Fruit fly (Drosophila melanogaster): ENCODE data around the gene CG14610.

CG14610 gene

dm6 chr3R:7127966-7128365 is 16.1 kb downstream of the CG14610 start, which contains the start of gene CG10068 (continued):
- TF ChIP-seq Taf1 (GFP tag; IDR thresholded peaks at IDR 0.05) (peak; percentile 67), Tbp (GFP tag; optimal IDR thresholded peaks at IDR 0.05) (no peak), NC2α (GFP tag; optimal IDR thresholded peaks at IDR 0.05) (peak; percentile 81), CG1529 (GFP tag; optimal IDR thresholded peaks at IDR 0.05) (peak; percentile 79), Awh (GFP tag; IDR thresholded peaks at IDR 0.05) (peak; percentile 94), ken (GFP tag; IDR thresholded peaks at IDR 0.05) (peak; percentile 95), al (GFP tag; IDR thresholded peaks at IDR 0.05) (no peak; the same call in 1 of the 2 replicates), zf30C (GFP tag; optimal IDR thresholded peaks at IDR 0.05) (peak; percentile 18), chinmo (GFP tag; IDR thresholded peaks at IDR 0.05; ENCODE audit: partially characterized antibody) (no peak), z (GFP tag; IDR thresholded peaks at IDR 0.05) (peak; percentile 66; the same call in 2 of the 3 replicates), CG6791 (GFP tag; IDR thresholded peaks at IDR 0.05; ENCODE audit: partially characterized antibody) (no peak), ase (GFP tag; IDR thresholded peaks at IDR 0.05) (peak; percentile 94), CG34422 (GFP tag; IDR thresholded peaks at IDR 0.05) (peak; percentile 94), CG2889 (GFP tag; IDR thresholded peaks at IDR 0.05) (peak; percentile 64; the same call in 2 of the 3 replicates), CG9797 (GFP tag; optimal IDR thresholded peaks at IDR 0.05) (peak; percentile 69), Asciz (GFP tag; optimal IDR thresholded peaks at IDR 0.05) (peak; percentile 84), hb (GFP tag; IDR thresholded peaks at IDR 0.05; ENCODE audit: partially characterized antibody) (no peak), phol (tag; optimal IDR thresholded peaks at IDR 0.05) (peak; percentile 91), CG3407 (GFP tag; optimal IDR thresholded peaks at IDR 0.05) (peak; percentile 79), CG15601 (tag; optimal IDR thresholded peaks at IDR 0.05) (peak; percentile 88), az2 (GFP tag; optimal IDR thresholded peaks at IDR 0.05) (peak; percentile 89), CG18764 (GFP tag; optimal IDR thresholded peaks at IDR 0.05) (peak; percentile 84), Camta (GFP tag; optimal IDR thresholded peaks at IDR 0.05) (peak; percentile 83), mirr (GFP tag; optimal IDR thresholded peaks at IDR 0.05) (peak; percentile 60), sima (GFP tag; optimal IDR thresholded peaks at IDR 0.05) (peak; percentile 22), trem (tag; optimal IDR thresholded peaks at IDR 0.05) (peak; percentile 93), Oli (tag; optimal IDR thresholded peaks at IDR 0.05) (peak; percentile 72), CrebB (tag; optimal IDR thresholded peaks at IDR 0.05) (peak; percentile 81), Ssrp (tag; optimal IDR thresholded peaks at IDR 0.05) (peak; percentile 80), cato (GFP tag; optimal IDR thresholded peaks at IDR 0.05; ENCODE audit: borderline replicate concordance) (peak; percentile 64), CG7963 (GFP tag; IDR thresholded peaks at IDR 0.05; ENCODE audit: partially characterized antibody) (no peak), Gug (GFP tag; IDR thresholded peaks at IDR 0.05) (peak; percentile 73; the same call in 2 of the 4 replicates), CG12299 (tag; optimal IDR thresholded peaks at IDR 0.05) (peak; percentile 87), Sox102F (GFP tag; optimal IDR thresholded peaks at IDR 0.05) (peak; percentile 90), E2f1 (GFP tag; IDR thresholded peaks at IDR 0.05) (peak; percentile 90), CG18599 (GFP tag; optimal IDR thresholded peaks at IDR 0.05) (peak; percentile 89), CG13123 (GFP tag; optimal IDR thresholded peaks at IDR 0.05) (peak; percentile 74), gro (GFP tag; optimal IDR thresholded peaks at IDR 0.05) (peak; percentile 90), ci (GFP tag; IDR thresholded peaks at IDR 0.05) (peak; percentile 96), maf-S (GFP tag; optimal IDR thresholded peaks at IDR 0.05) (peak; percentile 86), CG3281 (GFP tag; optimal IDR thresholded peaks at IDR 0.05) (peak; percentile 82), fd96Cb (tag; optimal IDR thresholded peaks at IDR 0.05) (peak; percentile 88), ab (GFP tag; optimal IDR thresholded peaks at IDR 0.05) (no peak), CG3726 (GFP tag; IDR thresholded peaks at IDR 0.05) (peak; percentile 89), sr (GFP tag; IDR thresholded peaks at IDR 0.05) (no peak; the same call in 1 of the 3 replicates), E2f2 (GFP tag; IDR thresholded peaks at IDR 0.05) (peak; percentile 70), schlank (tag; optimal IDR thresholded peaks at IDR 0.05) (peak; percentile 45)
